Worm (Caenorhabditis elegans) whole organism, L3 larva: ENCODE data around the gene Y46B2A.3.

Experiments used
- elt-3 ChIP-seq, 3 experiments: fragments of 150-350 bp in 1 of 3; sonication (generic microtip) in 2 of 3; optimal IDR thresholded peaks; 2 replicates in 2 of 3; 4 replicates in 1 of 3; lab custom pipeline; 2014 to 2017; ENCODE audit warnings: missing biosample characterization in 3 of 3, missing genetic modification characterization in 3 of 3
- lin-15B ChIP-seq: fragments of 150-350 bp; optimal IDR thresholded peaks from 2 replicates; lab custom pipeline; 2014; ENCODE audit warnings: missing biosample characterization, missing genetic modification characterization
- nfya-1 ChIP-seq: sonication (generic microtip); optimal IDR thresholded peaks from 2 replicates; lab custom pipeline; 2017; ENCODE audit warnings: missing genetic modification characterization, mild to moderate bottlenecking, missing compliant biosample characterization, antibody characterized with exemption, moderate library complexity; ENCODE audit not compliant: insufficient read depth
- nhr-12 ChIP-seq: fragments of 150-350 bp; optimal IDR thresholded peaks from 2 replicates; lab custom pipeline; 2014; ENCODE audit warnings: missing biosample characterization, missing genetic modification characterization
- nhr-237 ChIP-seq: fragments of 150-350 bp; optimal IDR thresholded peaks from 2 replicates; lab custom pipeline; 2014; ENCODE audit warnings: missing biosample characterization, missing genetic modification characterization
- nhr-25 ChIP-seq: sonication (generic microtip); optimal IDR thresholded peaks from 2 replicates; lab custom pipeline; 2017; ENCODE audit warnings: missing biosample characterization, missing genetic modification characterization
- nhr-67 ChIP-seq: fragments of 150-350 bp; optimal IDR thresholded peaks from 2 replicates; lab custom pipeline; 2014; ENCODE audit warnings: missing biosample characterization, missing genetic modification characterization
- snpc-4 ChIP-seq: fragments of 150-350 bp; optimal IDR thresholded peaks from 2 replicates; lab custom pipeline; 2014; ENCODE audit warnings: missing biosample characterization, missing genetic modification characterization
- unc-62 ChIP-seq: fragments of 150-350 bp; sonication (generic microtip); optimal IDR thresholded peaks from 4 replicates; lab custom pipeline; 2014; ENCODE audit warnings: missing biosample characterization, missing genetic modification reagents, missing genetic modification characterization
- ztf-4 ChIP-seq: fragments of 150-350 bp; optimal IDR thresholded peaks from 2 replicates; lab custom pipeline; 2014; ENCODE audit warnings: missing biosample characterization, missing genetic modification characterization

ce11 chrII:905335-905734, 38.6 kb upstream of the Y46B2A.3 start:
- TF ChIP-seq nhr-67 (tag; lab: Kevin White, UChicago), result no peak
- no peak for TF ChIP-seq lin-15B (tag; lab: Kevin White, UChicago)
- TF ChIP-seq elt-3 (tag; optimal IDR thresholded peaks at IDR 0.05; lab: Kevin White, UChicago), result no peak
- peak; percentile 13 for TF ChIP-seq snpc-4 (tag; lab: Kevin White, UChicago)
- no peak for TF ChIP-seq unc-62 (GFP tag; lab: Kevin White, UChicago)
- no peak for TF ChIP-seq nhr-25 (tag; lab: Kevin White, UChicago)
- no peak for TF ChIP-seq ztf-4 (tag; lab: Kevin White, UChicago)
- no peak for TF ChIP-seq nhr-12
- no peak for TF ChIP-seq nhr-237 (tag; lab: Kevin White, UChicago)
- TF ChIP-seq nfya-1, result no peak
